Worm (Caenorhabditis elegans) whole organism, L4 larva: Measurements from ENCODE around the gene F08D12.3.

ENCODE experiments used
- F37D6.2 ChIP-seq: sonication (generic microtip); optimal IDR thresholded peaks from 2 replicates; lab custom pipeline; 2016; ENCODE audit warnings: mild to moderate bottlenecking, missing genetic modification characterization, missing compliant biosample characterization
- R02D3.7 ChIP-seq: fragments of 150-350 bp; sonication (generic microtip); optimal IDR thresholded peaks from 3 replicates; lab custom pipeline; 2014; ENCODE audit warnings: missing biosample characterization, missing genetic modification characterization
- T20F7.1 ChIP-seq: fragments of 200-800 bp; sonication (Bioruptor generic); optimal IDR thresholded peaks from 2 replicates; lab custom pipeline; 2018; ENCODE audit warnings: mild to moderate bottlenecking, missing genetic modification characterization, missing compliant biosample characterization
- Y48G9A.11 ChIP-seq: fragments of 200-800 bp; sonication (Bioruptor generic); IDR thresholded peaks from 2 replicates; pipeline ENCODE4 v1.3.6; 2022; ENCODE audit warnings: missing genetic modification reagents, missing genetic modification characterization, missing compliant biosample characterization
- ZK337.2 ChIP-seq: fragments of 200-800 bp; sonication (Bioruptor generic); IDR thresholded peaks from 2 replicates; pipeline ENCODE4 v1.3.6; 2022; ENCODE audit warnings: missing genetic modification reagents, missing genetic modification characterization, missing compliant biosample characterization
- attf-4 ChIP-seq: sonication (generic microtip); optimal IDR thresholded peaks from 3 replicates; lab custom pipeline; 2017; ENCODE audit warnings: missing biosample characterization, missing genetic modification characterization
- ceh-32 ChIP-seq: sonication (generic microtip); optimal IDR thresholded peaks from 2 replicates; lab custom pipeline; 2016; ENCODE audit warnings: mild to moderate bottlenecking, missing genetic modification characterization, missing compliant biosample characterization; ENCODE audit not compliant: poor library complexity
- ceh-44 ChIP-seq: fragments of 200-800 bp; sonication (Bioruptor generic); IDR thresholded peaks from 2 replicates; pipeline ENCODE4 v1.3.6; 2022; ENCODE audit warnings: missing genetic modification reagents, missing genetic modification characterization, missing compliant biosample characterization
- ceh-82 ChIP-seq: sonication (generic microtip); optimal IDR thresholded peaks from 2 replicates; lab custom pipeline; 2017; ENCODE audit warnings: missing biosample characterization, missing genetic modification characterization
- daf-12 ChIP-seq: fragments of 150-350 bp; optimal IDR thresholded peaks from 2 replicates; lab custom pipeline; 2014; ENCODE audit warnings: missing biosample characterization, missing genetic modification reagents, missing genetic modification characterization
- daf-19 ChIP-seq: fragments of 200-800 bp; sonication (Bioruptor generic); conservative IDR thresholded peaks from 2 replicates; pipeline ENCODE4 v1.3.6; 2022; ENCODE audit warnings: missing genetic modification characterization, missing compliant biosample characterization
- dmd-8 ChIP-seq: fragments of 200-800 bp; sonication (Bioruptor generic); IDR thresholded peaks from 2 replicates; pipeline ENCODE4 v1.3.6; 2022; ENCODE audit warnings: missing genetic modification characterization, missing compliant biosample characterization
- dve-1 ChIP-seq: sonication (generic microtip); optimal IDR thresholded peaks from 2 replicates; lab custom pipeline; 2017; ENCODE audit warnings: antibody characterized with exemption, mild to moderate bottlenecking, missing genetic modification characterization, missing compliant biosample characterization; ENCODE audit not compliant: insufficient read depth
- hif-1 ChIP-seq, 2 experiments: sonication (generic microtip); optimal IDR thresholded peaks; 2 replicates each; lab custom pipeline; 2016 to 2017; ENCODE audit warnings: missing compliant biosample characterization in 2 of 2, missing genetic modification characterization in 2 of 2, missing genetic modification reagents in 2 of 2, missing genotype in 2 of 2, mild to moderate bottlenecking in 1 of 2
- hlh-30 ChIP-seq: sonication (generic microtip); optimal IDR thresholded peaks from 2 replicates; lab custom pipeline; 2017; ENCODE audit warnings: antibody characterized with exemption, mild to moderate bottlenecking, missing genetic modification characterization, missing compliant biosample characterization; ENCODE audit not compliant: insufficient read depth
- jun-1 ChIP-seq: fragments of 150-350 bp; optimal IDR thresholded peaks from 2 replicates; lab custom pipeline; 2014; ENCODE audit warnings: missing biosample characterization, missing genetic modification reagents, missing genetic modification characterization
- lin-29 ChIP-seq: fragments of 200-800 bp; sonication (Bioruptor generic); IDR thresholded peaks from 2 replicates; pipeline ENCODE4 v1.3.6; 2022; ENCODE audit warnings: missing genetic modification reagents, missing genetic modification characterization, missing compliant biosample characterization
- lin-38 ChIP-seq: fragments of 200-800 bp; sonication (Bioruptor generic); IDR thresholded peaks from 2 replicates; pipeline ENCODE4 v1.3.6; 2022; ENCODE audit warnings: missing genetic modification reagents, missing genetic modification characterization, missing compliant biosample characterization
- nhr-10 ChIP-seq: fragments of 150-350 bp; optimal IDR thresholded peaks from 2 replicates; lab custom pipeline; 2014; ENCODE audit warnings: missing biosample characterization, missing genetic modification characterization
- nhr-102 ChIP-seq: sonication (generic microtip); optimal IDR thresholded peaks from 2 replicates; lab custom pipeline; 2016; ENCODE audit warnings: mild to moderate bottlenecking, missing genetic modification characterization, moderate library complexity, missing compliant biosample characterization
- nhr-111 ChIP-seq: fragments of 200-800 bp; sonication (Bioruptor generic); optimal IDR thresholded peaks from 2 replicates; lab custom pipeline; 2018; ENCODE audit warnings: mild to moderate bottlenecking, missing genetic modification characterization, missing compliant biosample characterization
- nhr-42 ChIP-seq: fragments of 200-800 bp; sonication (Bioruptor generic); IDR thresholded peaks from 2 replicates; pipeline ENCODE4 v1.3.6; 2022; ENCODE audit warnings: missing genetic modification characterization, missing compliant biosample characterization
- nhr-6 ChIP-seq: fragments of 150-350 bp; optimal IDR thresholded peaks from 2 replicates; lab custom pipeline; 2014; ENCODE audit warnings: missing biosample characterization, missing genetic modification characterization
- nhr-77 ChIP-seq: fragments of 150-350 bp; optimal IDR thresholded peaks from 2 replicates; lab custom pipeline; 2014; ENCODE audit warnings: missing biosample characterization, missing genetic modification characterization
- rbr-2 ChIP-seq: sonication (generic microtip); optimal IDR thresholded peaks from 2 replicates; lab custom pipeline; 2016; ENCODE audit warnings: missing genotype, missing genetic modification characterization, missing compliant biosample characterization
- saeg-2 ChIP-seq: fragments of 200-800 bp; sonication (Bioruptor generic); IDR thresholded peaks from 2 replicates; pipeline ENCODE4 v1.3.6; 2022; ENCODE audit warnings: missing genetic modification reagents, missing genetic modification characterization, missing compliant biosample characterization
- skn-1 ChIP-seq: fragments of 150-350 bp; optimal IDR thresholded peaks from 2 replicates; lab custom pipeline; 2014; ENCODE audit warnings: missing biosample characterization, missing genetic modification characterization
- spr-1 ChIP-seq: sonication (generic microtip); optimal IDR thresholded peaks from 2 replicates; lab custom pipeline; 2016; ENCODE audit warnings: mild to moderate bottlenecking, missing genetic modification characterization, missing compliant biosample characterization
- spr-3 ChIP-seq: fragments of 200-800 bp; sonication (Bioruptor generic); optimal IDR thresholded peaks from 2 replicates; lab custom pipeline; 2018; ENCODE audit warnings: mild to moderate bottlenecking, missing genetic modification characterization, missing compliant biosample characterization
- tag-97 ChIP-seq: fragments of 200-800 bp; sonication (Bioruptor generic); IDR thresholded peaks from 2 replicates; pipeline ENCODE4 v1.3.6; 2022; ENCODE audit warnings: missing genetic modification characterization, missing compliant biosample characterization
- unc-62 ChIP-seq, 3 experiments: fragments of 150-350 bp in 1 of 3; sonication (generic microtip); optimal IDR thresholded peaks in 2 of 3; peaks in 1 of 3; 1 replicate in 1 of 3; 2 replicates in 2 of 3; lab custom pipeline; 2014 to 2017; ENCODE audit warnings: missing biosample characterization in 3 of 3, missing genetic modification characterization in 3 of 3, missing genetic modification reagents in 3 of 3, missing genotype in 1 of 3
- zip-2 ChIP-seq: fragments of 150-350 bp; optimal IDR thresholded peaks from 2 replicates; lab custom pipeline; 2014; ENCODE audit warnings: missing biosample characterization, missing genetic modification characterization
- ztf-7 ChIP-seq: fragments of 150-350 bp; optimal IDR thresholded peaks from 2 replicates; lab custom pipeline; 2014; ENCODE audit warnings: missing biosample characterization, missing genetic modification characterization

The F08D12.3 gene

DNA sequence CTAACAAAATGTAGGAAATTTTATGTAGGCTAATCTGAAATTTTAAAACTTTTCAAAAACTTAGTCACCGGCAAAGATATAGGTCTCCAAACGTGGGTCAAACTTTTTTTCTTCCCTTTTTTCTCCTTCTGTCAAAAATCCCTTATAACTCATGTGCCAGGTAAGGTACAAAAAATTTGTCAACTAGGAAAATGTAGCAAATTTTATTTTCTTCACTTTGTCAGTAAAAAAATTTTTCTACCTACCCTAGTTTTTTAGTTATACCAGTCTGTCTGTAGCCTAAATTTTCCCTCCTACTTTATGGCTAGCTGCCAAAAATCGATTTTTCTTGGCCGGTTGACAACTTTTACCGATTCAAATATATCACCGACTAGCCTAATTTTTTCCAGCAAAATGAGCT lies 37.3 kb downstream of the F08D12.3 start, which contains the start of gene set-13:
Gene set-13, plus strand, starts transcription at position 301 of the 400 bp plus-strand sequence.
- no peak for TF ChIP-seq nhr-10 (tag; lab: Kevin White, UChicago)
- no peak for TF ChIP-seq zip-2 (tag; lab: Kevin White, UChicago)
- no peak for TF ChIP-seq hlh-30 (tag; lab: Kevin White, UChicago)
- TF ChIP-seq nhr-42 (GFP tag; lab: Robert Waterston, UW): no peak
- TF ChIP-seq unc-62 (GFP tag; optimal IDR thresholded peaks at IDR 0.05 in 1 of 2; lab: Kevin White, UChicago): no peak
- no peak for TF ChIP-seq unc-62 (tag; optimal IDR thresholded peaks at IDR 0.05; lab: Kevin White, UChicago)
- no peak for TF ChIP-seq nhr-6 (tag; lab: Kevin White, UChicago)

DNA sequence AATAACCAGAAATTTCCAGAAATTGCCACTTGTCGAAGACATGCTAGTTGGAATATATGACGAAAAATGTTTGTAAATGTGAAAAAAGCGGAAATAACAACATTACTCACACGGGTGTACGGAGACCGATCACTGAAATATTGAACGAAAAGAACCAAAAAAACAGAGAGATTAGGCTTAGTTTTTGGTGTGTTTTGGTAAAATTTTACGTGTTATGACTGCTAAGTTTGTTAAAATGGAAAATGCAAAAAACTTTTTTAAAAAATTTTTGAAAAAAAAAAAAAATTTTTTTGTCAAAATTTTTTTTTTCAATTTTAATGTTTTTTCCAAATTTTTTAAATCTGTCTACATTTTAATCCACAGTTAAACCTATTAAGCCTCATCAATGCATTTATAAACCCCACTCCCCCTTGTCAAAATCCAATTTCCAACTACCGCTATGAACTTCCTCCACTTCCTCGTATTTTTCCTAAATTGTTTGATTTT lies 43.1 kb downstream of the F08D12.3 start, which contains the start of the genes fut-4 and K12H6.10:
Gene fut-4, minus strand, starts transcription at position 101 of the 486 bp plus-strand sequence.
Gene K12H6.10, plus strand, starts transcription at position 436 of the 486 bp plus-strand sequence.
- no peak for TF ChIP-seq nhr-111 (GFP tag; lab: Kevin White, UChicago)
- no peak for TF ChIP-seq F37D6.2 (tag; lab: Kevin White, UChicago)
- no peak for TF ChIP-seq attf-4 (tag; lab: Kevin White, UChicago)

DNA sequence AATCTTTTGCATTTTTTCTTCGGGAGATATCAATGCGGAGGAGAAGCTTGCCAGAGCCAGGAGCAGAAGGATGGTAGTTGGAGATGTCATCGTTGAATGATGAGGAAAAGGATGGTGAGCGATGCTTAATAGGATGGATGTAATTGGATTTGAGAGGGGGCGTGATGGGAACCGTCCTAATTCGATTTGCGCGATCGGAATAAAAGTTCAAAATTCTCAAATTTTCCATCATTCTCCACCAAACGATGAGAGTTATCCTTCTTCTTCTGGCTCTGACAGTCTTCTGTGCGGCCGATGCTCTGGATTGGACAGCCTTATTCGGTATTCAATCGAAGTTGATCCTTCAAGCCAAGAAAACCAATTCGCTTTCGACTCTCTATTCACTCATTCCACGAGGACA lies 44.8 kb downstream of the F08D12.3 start, which contains the start of the genes K12H6.4 and K12H6.9:
Gene K12H6.4, minus strand, starts transcription at position 101 of the 400 bp plus-strand sequence.
Gene K12H6.9, plus strand, starts transcription at position 236 of the 400 bp plus-strand sequence.
- TF ChIP-seq tag-97 (GFP tag; lab: Robert Waterston, UW) (no peak), daf-19 (GFP tag; lab: Robert Waterston, UW) (no peak), skn-1 (tag; lab: Kevin White, UChicago) (no peak), ZK337.2 (no peak), dmd-8 (GFP tag; lab: Robert Waterston, UW) (no peak), R02D3.7 (tag; lab: Kevin White, UChicago) (no peak), nhr-77 (tag; lab: Kevin White, UChicago) (no peak), nhr-102 (no peak), saeg-2 (GFP tag; lab: Robert Waterston, UW) (no peak), hif-1 (tag; optimal IDR thresholded peaks at IDR 0.05; lab: Kevin White, UChicago) (no peak)
- TF ChIP-seq, all 104 proteins: peak for 0

DNA sequence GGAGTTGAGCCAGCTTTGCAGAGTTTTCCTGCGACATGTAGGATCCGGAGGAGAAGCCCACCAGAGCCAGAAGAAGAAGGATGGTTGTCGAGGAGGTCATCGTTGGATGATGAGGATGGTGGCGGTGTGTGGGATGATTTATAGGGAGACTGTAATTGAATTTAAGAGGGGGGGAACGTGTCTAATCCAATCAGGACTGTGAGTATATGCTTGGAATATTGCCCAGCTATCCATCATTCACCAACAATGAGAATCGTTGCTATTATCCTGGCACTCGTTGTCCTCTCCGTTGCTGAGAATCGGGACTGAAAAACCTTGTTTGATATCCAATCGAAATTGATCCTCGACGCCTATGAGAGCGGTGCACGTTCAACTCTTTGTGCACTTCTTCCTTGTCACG lies 46.7 kb downstream of the F08D12.3 start, which contains the start of gene K12H6.5:
Gene K12H6.5, minus strand, starts transcription at position 101 of the 400 bp plus-strand sequence.
- TF ChIP-seq ZK337.2 (no peak), ztf-7 (tag; lab: Kevin White, UChicago) (no peak), jun-1 (tag; lab: Kevin White, UChicago) (no peak), ceh-82 (tag; lab: Kevin White, UChicago) (no peak), daf-12 (tag; lab: Kevin White, UChicago) (no peak), dve-1 (tag; lab: Kevin White, UChicago) (no peak), unc-62 (GFP tag; optimal IDR thresholded peaks at IDR 0.05 in 1 of 2; lab: Kevin White, UChicago) (no peak), unc-62 (tag; optimal IDR thresholded peaks at IDR 0.05; lab: Kevin White, UChicago) (no peak), nhr-77 (tag; lab: Kevin White, UChicago) (no peak), ceh-44 (no peak), lin-29 (no peak), T20F7.1 (GFP tag; lab: Kevin White, UChicago) (no peak), lin-38 (GFP tag; lab: Robert Waterston, UW) (no peak), ceh-32 (no peak), spr-3 (no peak), Y48G9A.11 (GFP tag; lab: Robert Waterston, UW) (no peak), spr-1 (tag; lab: Kevin White, UChicago) (no peak), rbr-2 (tag; lab: Kevin White, UChicago) (no peak)
